Worm (Caenorhabditis elegans) whole organism, mixed stage, embryonic: ENCODE measurements around the gene F40G9.8.
"Not testable (repeated sequence)": the region's sequence is repeated elsewhere in the genome, so short reads cannot be mapped to it uniquely, and the experiment has no call there.

ENCODE experiments used
- M03D4.4 ChIP-seq: sonication (generic microtip); optimal IDR thresholded peaks from 2 replicates; lab custom pipeline; 2017; ENCODE audit warnings: mild to moderate bottlenecking, missing genetic modification characterization, missing compliant biosample characterization
- bed-3 ChIP-seq: fragments of 200-800 bp; sonication (Bioruptor generic); optimal IDR thresholded peaks from 3 replicates; lab custom pipeline; 2018; ENCODE audit warnings: mild to moderate bottlenecking, missing genetic modification characterization, moderate library complexity, missing compliant biosample characterization
- blmp-1 ChIP-seq: fragments of 150-350 bp; optimal IDR thresholded peaks from 2 replicates; lab custom pipeline; 2014; ENCODE audit warnings: missing biosample characterization, missing genetic modification characterization
- ceh-43 ChIP-seq: fragments of 200-800 bp; sonication (Bioruptor generic); optimal IDR thresholded peaks from 2 replicates; lab custom pipeline; 2018; ENCODE audit warnings: mild to moderate bottlenecking, missing genetic modification characterization, moderate library complexity, missing compliant biosample characterization
- ceh-83 ChIP-seq: fragments of 200-800 bp; sonication (Bioruptor generic); optimal IDR thresholded peaks from 2 replicates; lab custom pipeline; 2018; ENCODE audit warnings: mild to moderate bottlenecking, missing genetic modification characterization, missing compliant biosample characterization
- ces-1 ChIP-seq: fragments of 150-350 bp; optimal IDR thresholded peaks from 2 replicates; lab custom pipeline; 2014; ENCODE audit warnings: missing biosample characterization, missing genetic modification reagents, missing genetic modification characterization
- cnd-1 ChIP-seq: fragments of 200-800 bp; sonication (Bioruptor generic); optimal IDR thresholded peaks from 2 replicates; lab custom pipeline; 2018; ENCODE audit warnings: mild to moderate bottlenecking, missing genetic modification characterization, missing compliant biosample characterization
- drap-1 ChIP-seq: fragments of 200-800 bp; sonication (Bioruptor generic); optimal IDR thresholded peaks from 3 replicates; lab custom pipeline; 2018; ENCODE audit warnings: mild to moderate bottlenecking, missing genetic modification characterization, missing compliant biosample characterization
- elt-1 ChIP-seq: sonication (generic microtip); optimal IDR thresholded peaks from 2 replicates; lab custom pipeline; 2017; ENCODE audit warnings: missing genetic modification characterization, mild to moderate bottlenecking, missing compliant biosample characterization, antibody characterized with exemption, moderate library complexity, borderline replicate concordance; ENCODE audit not compliant: insufficient read depth
- elt-3 ChIP-seq: fragments of 150-350 bp; optimal IDR thresholded peaks from 2 replicates; lab custom pipeline; 2014; ENCODE audit warnings: missing biosample characterization, missing genetic modification characterization
- flh-1 ChIP-seq: fragments of 200-800 bp; sonication (Bioruptor generic); optimal IDR thresholded peaks from 2 replicates; lab custom pipeline; 2018; ENCODE audit warnings: mild to moderate bottlenecking, missing genetic modification characterization, moderate library complexity, missing compliant biosample characterization
- lin-13 ChIP-seq: fragments of 150-350 bp; optimal IDR thresholded peaks from 2 replicates; lab custom pipeline; 2014; ENCODE audit warnings: missing biosample characterization, missing genetic modification characterization
- lin-32 ChIP-seq: fragments of 200-800 bp; sonication (Bioruptor generic); optimal IDR thresholded peaks from 2 replicates; lab custom pipeline; 2018; ENCODE audit warnings: mild to moderate bottlenecking, missing genetic modification characterization, missing compliant biosample characterization
- lsy-2 ChIP-seq: fragments of 150-350 bp; optimal IDR thresholded peaks from 2 replicates; lab custom pipeline; 2014; ENCODE audit warnings: missing biosample characterization, missing genetic modification characterization
- mab-5 ChIP-seq: fragments of 150-350 bp; optimal IDR thresholded peaks from 2 replicates; lab custom pipeline; 2014; ENCODE audit warnings: missing biosample characterization, missing genetic modification characterization
- mep-1 ChIP-seq: fragments of 150-350 bp; optimal IDR thresholded peaks from 2 replicates; lab custom pipeline; 2017; ENCODE audit warnings: missing biosample characterization, missing genetic modification reagents, missing genetic modification characterization, inconsistent platforms
- mls-2 ChIP-seq: sonication (generic microtip); optimal IDR thresholded peaks from 2 replicates; lab custom pipeline; 2016; ENCODE audit warnings: mild to moderate bottlenecking, missing genetic modification characterization, moderate library complexity, missing compliant biosample characterization
- nhr-12 ChIP-seq: fragments of 150-350 bp; optimal IDR thresholded peaks from 2 replicates; lab custom pipeline; 2014; ENCODE audit warnings: missing biosample characterization, missing genetic modification characterization
- nhr-2 ChIP-seq: fragments of 150-350 bp; optimal IDR thresholded peaks from 2 replicates; lab custom pipeline; 2014; ENCODE audit warnings: missing biosample characterization, missing genetic modification characterization
- nhr-237 ChIP-seq: fragments of 150-350 bp; optimal IDR thresholded peaks from 2 replicates; lab custom pipeline; 2014; ENCODE audit warnings: missing biosample characterization, missing genetic modification characterization
- nhr-28 ChIP-seq: fragments of 150-350 bp; optimal IDR thresholded peaks from 2 replicates; lab custom pipeline; 2014; ENCODE audit warnings: missing biosample characterization, missing genetic modification characterization
- nhr-76 ChIP-seq: sonication (generic microtip); optimal IDR thresholded peaks from 2 replicates; lab custom pipeline; 2017; ENCODE audit warnings: missing biosample characterization, missing genetic modification characterization
- pha-4 ChIP-seq: fragments of 150-350 bp; optimal IDR thresholded peaks from 2 replicates; lab custom pipeline; 2018; ENCODE audit warnings: missing biosample characterization, missing genetic modification reagents, missing genetic modification characterization
- sem-2 ChIP-seq: fragments of 200-800 bp; sonication (Bioruptor generic); optimal IDR thresholded peaks from 2 replicates; lab custom pipeline; 2018; ENCODE audit warnings: mild to moderate bottlenecking, missing genetic modification characterization, missing compliant biosample characterization
- sptf-1 ChIP-seq: sonication (generic microtip); optimal IDR thresholded peaks from 2 replicates; lab custom pipeline; 2017; ENCODE audit warnings: mild to moderate bottlenecking, missing genetic modification characterization, moderate library complexity, missing compliant biosample characterization
- tbx-8 ChIP-seq: fragments of 200-800 bp; sonication (Bioruptor generic); optimal IDR thresholded peaks from 2 replicates; lab custom pipeline; 2018; ENCODE audit warnings: mild to moderate bottlenecking, missing genetic modification characterization, moderate library complexity, missing compliant biosample characterization
- unc-120 ChIP-seq: sonication (generic microtip); optimal IDR thresholded peaks from 2 replicates; lab custom pipeline; 2017; ENCODE audit warnings: missing genetic modification characterization, missing compliant biosample characterization; ENCODE audit not compliant: poor library complexity, severe bottlenecking
- unc-39 ChIP-seq: fragments of 150-350 bp; optimal IDR thresholded peaks from 2 replicates; lab custom pipeline; 2014; ENCODE audit warnings: missing biosample characterization, missing genetic modification characterization
- unc-62 ChIP-seq: fragments of 150-350 bp; optimal IDR thresholded peaks from 2 replicates; lab custom pipeline; 2014; ENCODE audit warnings: missing biosample characterization, missing genetic modification reagents, missing genetic modification characterization
- zip-8 ChIP-seq: fragments of 150-350 bp; optimal IDR thresholded peaks from 2 replicates; lab custom pipeline; 2014; ENCODE audit warnings: missing biosample characterization, missing genetic modification characterization
- ztf-11 ChIP-seq: fragments of 150-350 bp; optimal IDR thresholded peaks from 2 replicates; lab custom pipeline; 2014; ENCODE audit warnings: missing biosample characterization, missing genetic modification characterization

The F40G9.8 gene

DNA sequence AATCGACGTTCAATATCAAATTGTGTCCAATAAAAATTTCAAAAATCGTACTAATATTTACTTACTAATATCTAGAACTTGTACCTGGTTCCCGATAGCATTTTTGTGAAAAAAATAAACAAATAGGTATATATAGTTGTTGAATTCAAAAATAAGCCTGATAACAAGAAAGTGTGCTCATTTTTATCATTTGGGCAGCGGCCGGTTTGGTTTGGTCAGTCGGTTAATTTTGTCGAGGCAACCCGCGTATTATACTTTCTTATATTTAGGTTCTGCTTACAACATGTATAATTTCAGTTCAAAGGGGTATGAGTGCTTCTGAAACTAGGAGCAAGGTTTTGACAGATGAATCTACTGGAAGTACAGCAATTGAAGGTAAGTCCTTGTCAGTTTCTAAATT lies 34.0 kb downstream of the F40G9.8 start, which contains the start of the genes nhr-280 and C29F9.2:
Gene nhr-280, minus strand, starts transcription at position 101 of the 400 bp plus-strand sequence.
Gene C29F9.2, plus strand, starts transcription at position 298 of the 400 bp plus-strand sequence.
- TF ChIP-seq nhr-2 (tag; lab: Kevin White, UChicago), result no peak
- no peak for TF ChIP-seq pha-4
- no peak for TF ChIP-seq lin-32 (GFP tag; lab: Kevin White, UChicago)
- TF ChIP-seq ceh-43 (GFP tag; lab: Kevin White, UChicago), result no peak
- no peak for TF ChIP-seq elt-3 (tag; lab: Kevin White, UChicago)
- TF ChIP-seq tbx-8 (GFP tag; lab: Kevin White, UChicago), result no peak
- TF ChIP-seq bed-3 (GFP tag; lab: Kevin White, UChicago), result no peak
- TF ChIP-seq mab-5 (tag; lab: Kevin White, UChicago), result no peak
- no peak for TF ChIP-seq ceh-83

DNA sequence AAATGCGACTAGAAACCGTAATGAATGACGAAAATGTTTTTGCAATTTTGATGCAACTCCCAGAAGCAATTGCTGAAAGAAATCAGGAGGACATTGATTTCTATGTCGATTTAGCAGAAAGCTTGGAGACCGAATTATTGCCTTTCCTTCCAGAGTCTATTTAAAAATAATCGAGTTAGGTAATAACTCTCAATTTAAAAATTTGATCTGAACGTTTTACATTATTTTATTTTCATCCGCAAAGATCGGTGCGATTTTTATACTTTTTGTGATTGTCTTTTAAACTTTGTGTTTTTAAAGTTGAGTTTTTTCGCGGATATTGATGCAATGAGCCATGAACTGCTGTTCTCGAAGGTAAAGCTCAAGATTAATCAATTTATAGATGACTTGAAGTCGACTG lies 40.2 kb downstream of the F40G9.8 start, which contains the start of gene pals-23:
Gene pals-23, plus strand, starts transcription at position 301 of the 400 bp plus-strand sequence.
- TF ChIP-seq mls-2 (tag; lab: Kevin White, UChicago), result no peak
- no peak for TF ChIP-seq mep-1 (tag; lab: Kevin White, UChicago)
- no peak for TF ChIP-seq ceh-43 (GFP tag; lab: Kevin White, UChicago)
- TF ChIP-seq lin-32 (GFP tag; lab: Kevin White, UChicago), result no peak
- no peak for TF ChIP-seq ztf-11 (tag; lab: Kevin White, UChicago)
- no peak for TF ChIP-seq cnd-1
- no peak for TF ChIP-seq bed-3 (GFP tag; lab: Kevin White, UChicago)
- no peak for TF ChIP-seq lin-13
- TF ChIP-seq unc-62, result no peak
- TF ChIP-seq nhr-76, result no peak
- no peak for TF ChIP-seq nhr-2 (tag; lab: Kevin White, UChicago)
- no peak for TF ChIP-seq M03D4.4
- TF ChIP-seq tbx-8 (GFP tag; lab: Kevin White, UChicago), result no peak

- not testable (repeated sequence) for TF ChIP-seq nhr-12 (tag; lab: Kevin White, UChicago); tbx-8 (GFP tag; lab: Kevin White, UChicago); M03D4.4
These were observed 42.7 kb downstream of the F40G9.8 start, which contains the start of gene C29F9.12 for ce11 chrIII:121983-122449. C29F9.12 (minus strand) TSS chrIII:122033.

- TF ChIP-seq flh-1 (GFP tag; lab: Kevin White, UChicago) (no peak), ces-1 (GFP tag; lab: Kevin White, UChicago) (no peak), blmp-1 (tag; lab: Kevin White, UChicago) (no peak), mab-5 (tag; lab: Kevin White, UChicago) (no peak), elt-1 (tag; lab: Kevin White, UChicago) (no peak), drap-1 (GFP tag; lab: Kevin White, UChicago) (no peak), zip-8 (tag; lab: Kevin White, UChicago) (no peak), ceh-43 (GFP tag; lab: Kevin White, UChicago) (no peak), pha-4 (no peak)
These were observed 44.5 kb downstream of the F40G9.8 start, which contains the start of gene pals-24 for ce11 chrIII:120199-120598. pals-24 (plus strand) TSS chrIII:120435.

ce11 chrIII:117857-118256 lies 46.8 kb downstream of the F40G9.8 start:
- TF ChIP-seq tbx-8 (GFP tag; lab: Kevin White, UChicago), result no peak
- TF ChIP-seq sem-2, result no peak

ce11 chrIII:117210-117609 lies 47.5 kb downstream of the F40G9.8 start, which contains the start of gene C29F9.5:
C29F9.5 (plus strand) TSS chrIII:117510.
- TF ChIP-seq unc-62, result no peak
- no peak for TF ChIP-seq lsy-2 (tag; lab: Kevin White, UChicago)
- TF ChIP-seq, all 35 proteins: peak for 0

DNA sequence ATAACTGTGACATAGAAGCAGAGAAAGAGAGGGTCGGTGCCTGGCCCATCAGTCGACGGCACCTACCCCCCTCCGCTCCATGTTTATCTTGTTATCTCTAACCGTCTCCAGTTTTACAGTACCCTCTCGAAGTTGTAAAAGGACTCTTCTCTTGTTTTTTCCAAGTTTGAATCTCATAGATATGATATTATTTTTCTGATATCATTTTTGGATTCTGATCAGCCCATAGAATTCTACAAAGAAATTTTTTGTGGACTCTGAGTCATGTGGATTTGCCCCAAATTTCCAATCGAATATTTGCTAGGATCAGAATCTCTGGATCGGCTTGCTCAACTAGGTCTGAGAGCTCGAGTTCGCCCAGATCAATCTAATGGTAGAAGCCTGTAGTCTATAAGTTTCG lies 50.1 kb downstream of the F40G9.8 start, which contains the start of gene C29F9.6:
Gene C29F9.6, plus strand, starts transcription at position 301 of the 400 bp plus-strand sequence.
- no peak for TF ChIP-seq nhr-237
- no peak for TF ChIP-seq zip-8 (tag; lab: Kevin White, UChicago)
- TF ChIP-seq unc-39 (tag; lab: Kevin White, UChicago), result no peak
- no peak for TF ChIP-seq unc-120 (tag; lab: Kevin White, UChicago)
- TF ChIP-seq mep-1 (tag; lab: Kevin White, UChicago), result no peak
- no peak for TF ChIP-seq nhr-28 (tag; lab: Kevin White, UChicago)
- TF ChIP-seq drap-1 (GFP tag; lab: Kevin White, UChicago), result no peak
- no peak for TF ChIP-seq nhr-12 (tag; lab: Kevin White, UChicago)
- no peak for TF ChIP-seq M03D4.4
- no peak for TF ChIP-seq lsy-2 (tag; lab: Kevin White, UChicago)
- TF ChIP-seq pha-4, result no peak
- no peak for TF ChIP-seq lin-32 (GFP tag; lab: Kevin White, UChicago)
- TF ChIP-seq mls-2 (tag; lab: Kevin White, UChicago), result no peak
- TF ChIP-seq ceh-83, result no peak
- no peak for TF ChIP-seq sptf-1 (tag; lab: Kevin White, UChicago)
- TF ChIP-seq ceh-43 (GFP tag; lab: Kevin White, UChicago), result no peak
- TF ChIP-seq unc-62, result no peak
- TF ChIP-seq bed-3 (GFP tag; lab: Kevin White, UChicago), result no peak
- TF ChIP-seq, all 35 proteins: peak for 0
